Worm (Caenorhabditis elegans) whole organism, L4 larva: ENCODE data around the gene C06C3.10.
A peak's percentile ranks its signal among the peaks of the same experiment; 100 is the strongest.

Experiments used
- F26F4.8 ChIP-seq: fragments of 200-800 bp; sonication (Bioruptor generic); conservative IDR thresholded peaks from 2 replicates; pipeline ENCODE4 v1.3.6; 2022; ENCODE audit warnings: missing genetic modification characterization, missing compliant biosample characterization
- F37D6.2 ChIP-seq: sonication (generic microtip); optimal IDR thresholded peaks from 2 replicates; lab custom pipeline; 2016; ENCODE audit warnings: mild to moderate bottlenecking, missing genetic modification characterization, missing compliant biosample characterization
- T20F7.1 ChIP-seq: fragments of 200-800 bp; sonication (Bioruptor generic); optimal IDR thresholded peaks from 2 replicates; lab custom pipeline; 2018; ENCODE audit warnings: mild to moderate bottlenecking, missing genetic modification characterization, missing compliant biosample characterization
- Y105C5A.15 ChIP-seq: fragments of 200-800 bp; sonication (Bioruptor generic); IDR thresholded peaks from 2 replicates; pipeline ENCODE4 v1.3.6; 2022; ENCODE audit warnings: missing genetic modification characterization, missing compliant biosample characterization
- aha-1 ChIP-seq: fragments of 150-350 bp; peaks from one replicate; lab custom pipeline; 2014; ENCODE audit warnings: missing biosample characterization, missing genetic modification characterization
- attf-4 ChIP-seq: sonication (generic microtip); optimal IDR thresholded peaks from 3 replicates; lab custom pipeline; 2017; ENCODE audit warnings: missing biosample characterization, missing genetic modification characterization
- ceh-28 ChIP-seq: fragments of 150-350 bp; optimal IDR thresholded peaks from 2 replicates; lab custom pipeline; 2014; ENCODE audit warnings: missing biosample characterization, missing genetic modification reagents, missing genetic modification characterization
- ceh-82 ChIP-seq: sonication (generic microtip); optimal IDR thresholded peaks from 2 replicates; lab custom pipeline; 2017; ENCODE audit warnings: missing biosample characterization, missing genetic modification characterization
- ces-1 ChIP-seq: fragments of 150-350 bp; sonication (generic microtip); optimal IDR thresholded peaks from 4 replicates; lab custom pipeline; 2014; ENCODE audit warnings: missing biosample characterization, missing genetic modification reagents, missing genetic modification characterization
- daf-16 ChIP-seq, 3 experiments: sonication (generic microtip); optimal IDR thresholded peaks; 2 replicates each; lab custom pipeline; 2016 to 2017; ENCODE audit warnings: missing genetic modification characterization in 3 of 3, missing genetic modification reagents in 3 of 3, mild to moderate bottlenecking in 2 of 3, missing compliant biosample characterization in 2 of 3, missing biosample characterization in 1 of 3, moderate library complexity in 1 of 3
- dmd-6 ChIP-seq: fragments of 200-800 bp; sonication (Bioruptor generic); IDR thresholded peaks from 2 replicates; pipeline ENCODE4 v1.3.6; 2022; ENCODE audit warnings: missing genetic modification reagents, missing genetic modification characterization, missing compliant biosample characterization
- dmd-8 ChIP-seq: fragments of 200-800 bp; sonication (Bioruptor generic); IDR thresholded peaks from 2 replicates; pipeline ENCODE4 v1.3.6; 2022; ENCODE audit warnings: missing genetic modification characterization, missing compliant biosample characterization
- dpl-1 ChIP-seq: fragments of 150-350 bp; optimal IDR thresholded peaks from 2 replicates; lab custom pipeline; 2014; ENCODE audit warnings: missing biosample characterization, missing genetic modification reagents, missing genetic modification characterization
- dve-1 ChIP-seq: sonication (generic microtip); optimal IDR thresholded peaks from 2 replicates; lab custom pipeline; 2017; ENCODE audit warnings: antibody characterized with exemption, mild to moderate bottlenecking, missing genetic modification characterization, missing compliant biosample characterization; ENCODE audit not compliant: insufficient read depth
- egl-27 ChIP-seq: sonication (generic microtip); optimal IDR thresholded peaks from 3 replicates; lab custom pipeline; 2017; ENCODE audit warnings: missing biosample characterization, missing genetic modification reagents, missing genetic modification characterization
- fkh-10 ChIP-seq: fragments of 150-350 bp; optimal IDR thresholded peaks from 2 replicates; lab custom pipeline; 2014; ENCODE audit warnings: missing biosample characterization, missing genetic modification reagents, missing genetic modification characterization
- gei-8 ChIP-seq: fragments of 200-800 bp; sonication (Bioruptor generic); optimal IDR thresholded peaks from 2 replicates; lab custom pipeline; 2018; ENCODE audit warnings: mild to moderate bottlenecking, missing genetic modification characterization, missing compliant biosample characterization
- hif-1 ChIP-seq, 2 experiments: sonication (generic microtip); optimal IDR thresholded peaks; 2 replicates each; lab custom pipeline; 2016 to 2017; ENCODE audit warnings: missing compliant biosample characterization in 2 of 2, missing genetic modification characterization in 2 of 2, missing genetic modification reagents in 2 of 2, missing genotype in 2 of 2, mild to moderate bottlenecking in 1 of 2
- hlh-11 ChIP-seq: fragments of 200-800 bp; sonication (Bioruptor generic); optimal IDR thresholded peaks from 2 replicates; lab custom pipeline; 2018; ENCODE audit warnings: mild to moderate bottlenecking, missing genetic modification characterization, missing compliant biosample characterization
- hlh-30 ChIP-seq: sonication (generic microtip); optimal IDR thresholded peaks from 2 replicates; lab custom pipeline; 2017; ENCODE audit warnings: antibody characterized with exemption, mild to moderate bottlenecking, missing genetic modification characterization, missing compliant biosample characterization; ENCODE audit not compliant: insufficient read depth
- hmg-1.1 ChIP-seq: fragments of 200-800 bp; sonication (Bioruptor generic); IDR thresholded peaks from 2 replicates; pipeline ENCODE4 v1.3.6; 2022; ENCODE audit warnings: missing genetic modification reagents, missing genetic modification characterization, missing compliant biosample characterization
- lsy-2 ChIP-seq, 2 experiments: fragments of 150-350 bp in 1 of 2; sonication (generic microtip) in 1 of 2; optimal IDR thresholded peaks; 2 replicates each; lab custom pipeline; 2014 to 2017; ENCODE audit warnings: missing biosample characterization in 2 of 2, missing genetic modification characterization in 2 of 2
- madf-5 ChIP-seq, 2 experiments: fragments of 200-800 bp; sonication (Bioruptor generic); IDR thresholded peaks; 2 replicates each; pipeline ENCODE4 v1.3.6; 2022; ENCODE audit warnings: missing compliant biosample characterization in 2 of 2, missing genetic modification characterization in 2 of 2
- madf-9 ChIP-seq: fragments of 200-800 bp; sonication (Bioruptor generic); conservative IDR thresholded peaks from 2 replicates; pipeline ENCODE4 v1.3.6; 2022; ENCODE audit warnings: missing genetic modification reagents, missing genetic modification characterization, missing compliant biosample characterization
- mes-2 ChIP-seq: sonication (generic microtip); optimal IDR thresholded peaks from 2 replicates; lab custom pipeline; 2016; ENCODE audit warnings: missing genotype, mild to moderate bottlenecking, missing genetic modification characterization, missing compliant biosample characterization; ENCODE audit not compliant: poor library complexity, severe bottlenecking
- nhr-11 ChIP-seq: fragments of 150-350 bp; optimal IDR thresholded peaks from 2 replicates; lab custom pipeline; 2014; ENCODE audit warnings: missing biosample characterization, missing genetic modification characterization
- nhr-28 ChIP-seq: fragments of 150-350 bp; optimal IDR thresholded peaks from 2 replicates; lab custom pipeline; 2014; ENCODE audit warnings: missing biosample characterization, missing genetic modification characterization
- nhr-41 ChIP-seq: fragments of 200-800 bp; sonication (Bioruptor generic); IDR thresholded peaks from 2 replicates; pipeline ENCODE4 v1.3.6; 2022; ENCODE audit warnings: missing genetic modification reagents, missing genetic modification characterization, missing compliant biosample characterization
- nhr-6 ChIP-seq: fragments of 150-350 bp; optimal IDR thresholded peaks from 2 replicates; lab custom pipeline; 2014; ENCODE audit warnings: missing biosample characterization, missing genetic modification characterization
- nhr-76 ChIP-seq: fragments of 150-350 bp; optimal IDR thresholded peaks from 2 replicates; lab custom pipeline; 2014; ENCODE audit warnings: missing biosample characterization, missing genetic modification characterization
- nhr-77 ChIP-seq: fragments of 150-350 bp; optimal IDR thresholded peaks from 2 replicates; lab custom pipeline; 2014; ENCODE audit warnings: missing biosample characterization, missing genetic modification characterization
- pha-4 ChIP-seq, 2 experiments: fragments of 150-350 bp in 1 of 2; fragments of 200-800 bp in 1 of 2; sonication (Bioruptor generic) in 1 of 2; IDR thresholded peaks in 1 of 2; optimal IDR thresholded peaks in 1 of 2; 2 replicates each; pipeline versions ENCODE4 v1.3.6 to Lab custom; 2014 to 2022; ENCODE audit warnings: missing genetic modification characterization in 2 of 2, missing genetic modification reagents in 2 of 2, missing biosample characterization in 1 of 2, missing compliant biosample characterization in 1 of 2
- pqm-1 ChIP-seq: sonication (generic microtip); optimal IDR thresholded peaks from 2 replicates; lab custom pipeline; 2017; ENCODE audit warnings: missing biosample characterization, missing genetic modification characterization
- rbr-2 ChIP-seq: sonication (generic microtip); optimal IDR thresholded peaks from 2 replicates; lab custom pipeline; 2016; ENCODE audit warnings: missing genotype, missing genetic modification characterization, missing compliant biosample characterization
- sdz-12 ChIP-seq: fragments of 200-800 bp; sonication (Bioruptor generic); optimal IDR thresholded peaks from 2 replicates; lab custom pipeline; 2018; ENCODE audit warnings: mild to moderate bottlenecking, missing genetic modification characterization, missing compliant biosample characterization
- tag-97 ChIP-seq: fragments of 200-800 bp; sonication (Bioruptor generic); IDR thresholded peaks from 2 replicates; pipeline ENCODE4 v1.3.6; 2022; ENCODE audit warnings: missing genetic modification characterization, missing compliant biosample characterization
- unc-39 ChIP-seq: sonication (generic microtip); optimal IDR thresholded peaks from 2 replicates; lab custom pipeline; 2017; ENCODE audit warnings: missing biosample characterization, missing genetic modification characterization
- unc-62 ChIP-seq, 3 experiments: fragments of 150-350 bp in 1 of 3; sonication (generic microtip); optimal IDR thresholded peaks in 2 of 3; peaks in 1 of 3; 1 replicate in 1 of 3; 2 replicates in 2 of 3; lab custom pipeline; 2014 to 2017; ENCODE audit warnings: missing biosample characterization in 3 of 3, missing genetic modification characterization in 3 of 3, missing genetic modification reagents in 3 of 3, missing genotype in 1 of 3
- zag-1 ChIP-seq: fragments of 150-350 bp; optimal IDR thresholded peaks from 2 replicates; lab custom pipeline; 2014; ENCODE audit warnings: missing biosample characterization, missing genetic modification characterization
- zip-2 ChIP-seq: fragments of 150-350 bp; optimal IDR thresholded peaks from 2 replicates; lab custom pipeline; 2014; ENCODE audit warnings: missing biosample characterization, missing genetic modification characterization

C06C3.10 gene

DNA sequence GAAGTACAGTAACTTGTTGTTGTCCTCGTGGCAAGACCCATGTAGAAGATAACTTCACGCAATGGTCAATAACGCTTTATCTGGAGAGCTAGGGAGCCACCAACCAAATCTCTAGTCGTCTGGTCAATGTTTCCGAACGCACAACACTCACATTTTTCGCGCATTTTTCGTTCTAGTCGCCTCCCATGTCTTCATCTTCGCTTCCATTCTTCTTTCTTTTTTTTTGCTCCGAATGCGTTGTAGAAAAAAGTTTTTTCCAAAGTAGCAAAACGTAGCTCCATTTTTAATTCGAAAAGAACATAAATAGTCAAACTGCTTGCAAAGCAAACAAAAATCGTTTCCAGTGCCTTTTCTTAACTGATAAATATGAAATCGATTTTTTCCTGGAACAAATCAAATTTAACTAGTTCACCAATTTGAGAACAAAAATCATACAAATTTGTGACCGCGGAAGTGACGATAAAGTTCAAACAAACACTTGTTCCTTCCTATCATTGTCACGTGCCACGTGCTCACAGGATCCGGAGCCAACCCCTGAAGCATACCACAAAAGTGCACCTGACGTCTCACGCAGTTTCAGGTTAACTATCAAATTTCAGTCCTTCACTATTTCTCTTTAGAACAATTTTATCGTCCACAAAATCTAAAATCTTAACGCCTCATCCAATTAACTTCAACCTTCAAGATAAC lies 41.9 kb upstream of the C06C3.10 start:
- TF ChIP-seq daf-16 (GFP tag; optimal IDR thresholded peaks at IDR 0.05; lab: Kevin White, UChicago) (no peak), daf-16 (tag; optimal IDR thresholded peaks at IDR 0.05; lab: Kevin White, UChicago) (peak; percentile 10), nhr-6 (tag; lab: Kevin White, UChicago) (no peak), hlh-11 (tag; lab: Kevin White, UChicago) (peak; percentile 3), hlh-30 (tag; lab: Kevin White, UChicago) (peak; percentile 24), hmg-1.1 (GFP tag; lab: Robert Waterston, UW) (no peak), dmd-6 (GFP tag; lab: Robert Waterston, UW) (peak; percentile 58), mes-2 (no peak), zag-1 (tag; lab: Kevin White, UChicago) (no peak), unc-62 (GFP tag; optimal IDR thresholded peaks at IDR 0.05 in 1 of 2; lab: Kevin White, UChicago) (peak in 1 of 2 experiments; percentile 91), unc-62 (tag; optimal IDR thresholded peaks at IDR 0.05; lab: Kevin White, UChicago) (no peak), ces-1 (GFP tag; lab: Kevin White, UChicago) (no peak), nhr-28 (peak; percentile 37), Y105C5A.15 (GFP tag; lab: Robert Waterston, UW) (no peak), dve-1 (tag; lab: Kevin White, UChicago) (no peak), unc-39 (no peak), tag-97 (GFP tag; lab: Robert Waterston, UW) (no peak)

- TF ChIP-seq daf-16 (GFP tag; optimal IDR thresholded peaks at IDR 0.05; lab: Kevin White, UChicago) (no peak), daf-16 (tag; optimal IDR thresholded peaks at IDR 0.05; lab: Kevin White, UChicago) (peak; percentile 40), mes-2 (peak; percentile 18), hif-1 (tag; optimal IDR thresholded peaks at IDR 0.05; lab: Kevin White, UChicago) (no peak), sdz-12 (GFP tag; lab: Kevin White, UChicago) (no peak), nhr-77 (tag; lab: Kevin White, UChicago) (peak; percentile 7), pqm-1 (tag; lab: Kevin White, UChicago) (peak; percentile 30)
These were observed 41.1 kb upstream of the C06C3.10 start, which contains the start of the genes M176.4 and M176.16 for ce11 chrII:9418065-9418567. Gene M176.4 (plus strand): TSS chrII:9418365. Gene M176.16 (plus strand): TSS chrII:9418517.

DNA sequence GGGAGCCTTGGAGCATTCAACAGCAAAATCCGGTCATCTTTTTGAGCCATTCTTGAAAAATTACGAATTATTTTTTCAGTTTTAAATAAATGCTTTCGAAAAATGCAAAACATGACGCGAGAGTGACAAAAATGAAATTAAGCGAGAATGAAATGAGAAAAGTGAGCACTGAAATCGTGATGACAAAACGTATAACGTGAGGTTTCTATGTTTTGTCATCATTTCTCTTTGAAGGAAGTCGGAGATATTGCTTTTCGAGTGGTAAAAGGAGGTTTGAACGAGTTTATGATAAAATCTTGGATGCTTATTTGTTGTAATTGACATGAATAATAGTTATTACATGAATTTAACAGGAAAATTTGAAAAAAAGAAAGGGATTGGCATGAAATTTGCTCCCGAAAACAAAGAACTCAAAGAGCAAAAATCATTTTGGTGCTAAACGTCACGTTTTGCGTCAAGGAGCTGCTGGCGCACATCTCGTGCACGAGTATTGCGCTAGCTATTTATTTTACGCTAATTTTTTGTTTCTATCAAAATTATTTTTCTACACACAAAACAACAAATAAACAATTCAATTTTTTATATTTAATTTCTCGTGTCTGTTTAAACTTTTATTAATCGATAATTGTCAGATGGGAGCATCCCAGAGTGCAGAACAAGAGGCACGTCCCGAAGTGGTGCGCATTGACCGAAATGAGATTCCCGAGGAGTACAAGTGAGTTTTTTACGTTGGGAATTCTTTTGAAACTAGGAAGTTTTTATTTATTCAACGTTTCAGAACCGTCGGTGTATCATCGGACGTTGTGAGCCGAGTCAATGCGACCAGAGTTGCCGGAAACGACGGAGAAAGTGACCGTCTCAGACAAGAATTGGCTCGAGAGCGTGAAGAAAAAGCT lies 39.6 kb upstream of the C06C3.10 start, which contains the start of the genes gss-1 and chch-3:
Gene gss-1 (minus strand): TSS at position 51 of the 896 bp plus-strand sequence.
Gene chch-3 (plus strand): TSS at position 633 of the 896 bp plus-strand sequence.
- TF ChIP-seq pha-4 (GFP tag; IDR thresholded peaks at IDR 0.05; lab: Robert Waterston, UW) (peak; percentile 33; the same call in 1 of the 2 replicates), pha-4 (tag; optimal IDR thresholded peaks at IDR 0.05; lab: Kevin White, UChicago) (peak; percentile 56), T20F7.1 (GFP tag; lab: Kevin White, UChicago) (peak; percentile 71), aha-1 (tag; lab: Kevin White, UChicago) (peak; percentile 93), hif-1 (tag; optimal IDR thresholded peaks at IDR 0.05; lab: Kevin White, UChicago) (peak in 1 of 2 experiments; percentile 48), dpl-1 (GFP tag; lab: Kevin White, UChicago) (peak; percentile 65), lsy-2 (tag; optimal IDR thresholded peaks at IDR 0.05; lab: Kevin White, UChicago) (peak in 1 of 2 experiments; percentile 84), nhr-11 (tag; lab: Kevin White, UChicago) (peak; percentile 69), gei-8 (GFP tag; lab: Kevin White, UChicago) (no peak), madf-5 (GFP tag; IDR thresholded peaks at IDR 0.05; lab: Robert Waterston, UW) (no peak), hmg-1.1 (GFP tag; lab: Robert Waterston, UW) (peak; percentile 38; the same call in 1 of the 2 replicates), nhr-28 (peak; percentile 20), daf-16 (GFP tag; optimal IDR thresholded peaks at IDR 0.05; lab: Kevin White, UChicago) (peak in 1 of 2 experiments; percentile 18), daf-16 (tag; optimal IDR thresholded peaks at IDR 0.05; lab: Kevin White, UChicago) (peak; percentile 23), mes-2 (peak; percentile 66), attf-4 (tag; lab: Kevin White, UChicago) (no peak), fkh-10 (GFP tag; lab: Kevin White, UChicago) (peak; percentile 18), dmd-8 (no peak), nhr-41 (no peak), F26F4.8 (GFP tag; lab: Robert Waterston, UW) (no peak), pqm-1 (tag; lab: Kevin White, UChicago) (no peak), nhr-76 (no peak), ceh-82 (no peak), rbr-2 (tag; lab: Kevin White, UChicago) (peak; percentile 44), dmd-6 (GFP tag; lab: Robert Waterston, UW) (peak; percentile 61), egl-27 (tag; lab: Kevin White, UChicago) (no peak), zip-2 (tag; lab: Kevin White, UChicago) (no peak), F37D6.2 (tag; lab: Kevin White, UChicago) (peak; percentile 24), madf-9 (GFP tag; lab: Robert Waterston, UW) (no peak), ceh-28 (tag; lab: Kevin White, UChicago) (no peak)
